Worm (Caenorhabditis elegans) whole organism, L2 larva: Measurements from ENCODE around the gene F45E4.6.

Experiments used
- aly-2 ChIP-seq: fragments of 150-350 bp; optimal IDR thresholded peaks from 2 replicates; lab custom pipeline; 2014; ENCODE audit warnings: missing biosample characterization, missing genetic modification characterization
- ceh-16 ChIP-seq: fragments of 150-350 bp; optimal IDR thresholded peaks from 2 replicates; lab custom pipeline; 2014; ENCODE audit warnings: missing biosample characterization, missing genetic modification characterization
- ceh-82 ChIP-seq: fragments of 150-350 bp; optimal IDR thresholded peaks from 2 replicates; lab custom pipeline; 2014; ENCODE audit warnings: missing biosample characterization, missing genetic modification characterization
- lin-11 ChIP-seq: fragments of 150-350 bp; sonication (generic microtip); optimal IDR thresholded peaks from 2 replicates; lab custom pipeline; 2014; ENCODE audit warnings: missing biosample characterization, missing genetic modification characterization, inconsistent platforms, mixed read lengths
- mdl-1 ChIP-seq, 2 experiments: fragments of 150-350 bp in 1 of 2; sonication (generic microtip) in 1 of 2; optimal IDR thresholded peaks; 2 replicates each; lab custom pipeline; 2017; ENCODE audit warnings: missing biosample characterization in 2 of 2, missing genetic modification characterization in 2 of 2
- nhr-129 ChIP-seq: fragments of 150-350 bp; optimal IDR thresholded peaks from 2 replicates; lab custom pipeline; 2014; ENCODE audit warnings: missing biosample characterization, missing genetic modification characterization
- nhr-237 ChIP-seq: fragments of 150-350 bp; optimal IDR thresholded peaks from 2 replicates; lab custom pipeline; 2014; ENCODE audit warnings: missing biosample characterization, missing genetic modification characterization
- nhr-25 ChIP-seq: fragments of 150-350 bp; sonication (generic microtip); optimal IDR thresholded peaks from 3 replicates; lab custom pipeline; 2014; ENCODE audit warnings: missing biosample characterization, missing genetic modification characterization
- nhr-6 ChIP-seq: fragments of 150-350 bp; optimal IDR thresholded peaks from 2 replicates; lab custom pipeline; 2014; ENCODE audit warnings: missing biosample characterization, missing genetic modification characterization
- skn-1 ChIP-seq: sonication (generic microtip); optimal IDR thresholded peaks from 2 replicates; lab custom pipeline; 2017; ENCODE audit warnings: missing biosample characterization, missing genetic modification characterization
- snpc-4 ChIP-seq: fragments of 150-350 bp; optimal IDR thresholded peaks from 2 replicates; lab custom pipeline; 2014; ENCODE audit warnings: missing biosample characterization, missing genetic modification characterization

DNA sequence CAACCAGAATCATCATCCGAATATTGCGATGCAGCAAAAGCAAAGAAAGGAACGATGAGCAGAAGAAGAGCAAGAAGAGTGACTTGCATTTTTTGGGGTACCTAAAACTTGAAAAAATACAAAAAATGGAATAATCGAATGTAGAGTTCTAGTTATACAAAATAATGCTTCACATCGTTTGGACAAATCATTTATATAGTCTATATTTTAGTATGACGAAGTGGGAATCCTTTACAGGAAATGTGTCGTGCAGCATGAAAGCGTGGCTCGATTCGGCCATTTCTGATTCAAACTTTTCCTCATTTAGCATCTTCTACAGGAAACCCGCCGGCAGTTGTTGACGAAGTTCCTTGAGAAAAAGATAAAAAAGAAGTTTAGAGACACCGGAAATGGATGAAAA, 10.6 kb upstream of the F45E4.6 start, which contains the start of gene nlp-20:
- TF ChIP-seq aly-2 (tag; lab: Kevin White, UChicago), result no peak
- no peak for TF ChIP-seq ceh-82
- TF ChIP-seq snpc-4, result no peak
- TF ChIP-seq lin-11 (tag; lab: Kevin White, UChicago), result no peak
- TF ChIP-seq ceh-16 (tag; lab: Kevin White, UChicago), result no peak
- TF ChIP-seq nhr-237, result no peak
- no peak for TF ChIP-seq mdl-1 (tag; optimal IDR thresholded peaks at IDR 0.05; lab: Kevin White, UChicago)
- TF ChIP-seq nhr-129 (tag; lab: Kevin White, UChicago), result no peak
- no peak for TF ChIP-seq nhr-25 (tag; lab: Kevin White, UChicago)
- TF ChIP-seq nhr-6, result no peak
- TF ChIP-seq skn-1 (tag; lab: Kevin White, UChicago), result no peak
